Fruit fly (Drosophila melanogaster): ENCODE measurements around the gene CG33791.

The CG33791 gene

dm6 chr3L:1579169-1579853 lies 23.4 kb upstream of the CG33791 start:
- TF ChIP-seq CTCF (optimal IDR thresholded peaks at IDR 0.05) (no peak), CG8478 (optimal IDR thresholded peaks at IDR 0.05) (no peak)

- TF ChIP-seq CTCF (optimal IDR thresholded peaks at IDR 0.05) (no peak), CG8478 (optimal IDR thresholded peaks at IDR 0.05) (no peak)
Measured at dm6 chr3L:1580194-1580593, 22.6 kb upstream of the CG33791 start.

- TF ChIP-seq CTCF (optimal IDR thresholded peaks at IDR 0.05): no peak
- no peak for TF ChIP-seq CG8478 (optimal IDR thresholded peaks at IDR 0.05)
Measured at dm6 chr3L:1580821-1581220, 21.9 kb upstream of the CG33791 start.

dm6 chr3L:1584003-1584402 lies 18.8 kb upstream of the CG33791 start:
- TF ChIP-seq CTCF (optimal IDR thresholded peaks at IDR 0.05) (no peak), CG8478 (optimal IDR thresholded peaks at IDR 0.05) (no peak)

- TF ChIP-seq CG8478 (optimal IDR thresholded peaks at IDR 0.05) (no peak), CTCF (optimal IDR thresholded peaks at IDR 0.05) (no peak)
Measured at dm6 chr3L:1584781-1585180, 18.0 kb upstream of the CG33791 start.

- TF ChIP-seq CTCF (optimal IDR thresholded peaks at IDR 0.05): no peak
- TF ChIP-seq CG8478 (optimal IDR thresholded peaks at IDR 0.05): no peak
Measured at dm6 chr3L:1586266-1587054, 16.3 kb upstream of the CG33791 start.

dm6 chr3L:1587140-1587849 lies 15.5 kb upstream of the CG33791 start:
- TF ChIP-seq CG8478 (optimal IDR thresholded peaks at IDR 0.05) (no peak), CTCF (optimal IDR thresholded peaks at IDR 0.05) (no peak)

- TF ChIP-seq CG8478 (optimal IDR thresholded peaks at IDR 0.05) (no peak), CTCF (optimal IDR thresholded peaks at IDR 0.05) (no peak)
Measured at dm6 chr3L:1590194-1590593, 12.6 kb upstream of the CG33791 start.

dm6 chr3L:1591692-1592371 lies 10.9 kb upstream of the CG33791 start:
- TF ChIP-seq CTCF (optimal IDR thresholded peaks at IDR 0.05): no peak
- TF ChIP-seq CG8478 (optimal IDR thresholded peaks at IDR 0.05): no peak

dm6 chr3L:1592822-1593452 lies 9.8 kb upstream of the CG33791 start:
- TF ChIP-seq CTCF (optimal IDR thresholded peaks at IDR 0.05) (no peak), CG8478 (optimal IDR thresholded peaks at IDR 0.05) (no peak)

dm6 chr3L:1602064-1602832 lies 506 bp upstream of the CG33791 start, which contains the start of gene CG12104:
Gene CG12104 (minus strand): TSS chr3L:1602674.
- TF ChIP-seq CTCF (optimal IDR thresholded peaks at IDR 0.05) (no peak), CG8478 (optimal IDR thresholded peaks at IDR 0.05) (no peak)

- no peak for TF ChIP-seq CG8478 (optimal IDR thresholded peaks at IDR 0.05)
- no peak for TF ChIP-seq CTCF (optimal IDR thresholded peaks at IDR 0.05)
Measured at dm6 chr3L:1609611-1610010, 6.9 kb downstream of the CG33791 start.

- TF ChIP-seq CTCF (optimal IDR thresholded peaks at IDR 0.05) (no peak), CG8478 (optimal IDR thresholded peaks at IDR 0.05) (no peak)
Measured at dm6 chr3L:1614465-1615084, 11.8 kb downstream of the CG33791 start.

Measured in S2 (cell line).